Worm (Caenorhabditis elegans) whole organism, midembryonic: Measurements from ENCODE around the gene eri-5.

Source experiments
- T22C8.4 ChIP-seq: fragments of 200-800 bp; sonication (Bioruptor generic); IDR thresholded peaks from 2 replicates; pipeline ENCODE4 v1.3.6; 2022; ENCODE audit warnings: missing genetic modification characterization, missing compliant biosample characterization
- cog-1 ChIP-seq: sonication (generic microtip); optimal IDR thresholded peaks from 2 replicates; lab custom pipeline; 2016; ENCODE audit warnings: missing genetic modification characterization, missing compliant biosample characterization
- flt-1 ChIP-seq: fragments of 200-800 bp; sonication (Bioruptor generic); IDR thresholded peaks from 2 replicates; pipeline ENCODE4 v1.3.6; 2022; ENCODE audit warnings: missing genetic modification characterization, missing compliant biosample characterization
- klf-2 ChIP-seq: fragments of 200-800 bp; sonication (Bioruptor generic); conservative IDR thresholded peaks from 2 replicates; pipeline ENCODE4 v1.3.6; 2022; ENCODE audit warnings: missing genetic modification reagents, missing genetic modification characterization, missing compliant biosample characterization
- med-1 ChIP-seq: sonication (generic microtip); optimal IDR thresholded peaks from 2 replicates; lab custom pipeline; 2017; ENCODE audit warnings: missing genetic modification characterization, mild to moderate bottlenecking, missing compliant biosample characterization, antibody characterized with exemption, missing genetic modification reagents; ENCODE audit not compliant: insufficient read depth
- ref-1 ChIP-seq: fragments of 200-800 bp; sonication (Bioruptor generic); conservative IDR thresholded peaks from 2 replicates; pipeline ENCODE4 v1.3.6; 2022; ENCODE audit warnings: missing genetic modification reagents, missing genetic modification characterization, missing compliant biosample characterization
- tab-1 ChIP-seq: fragments of 200-800 bp; sonication (Bioruptor generic); IDR thresholded peaks from 2 replicates; pipeline ENCODE4 v1.3.6; 2022; ENCODE audit warnings: missing genetic modification characterization, missing compliant biosample characterization
- ztf-23 ChIP-seq: fragments of 200-800 bp; sonication (Bioruptor generic); IDR thresholded peaks from 2 replicates; pipeline ENCODE4 v1.3.6; 2022; ENCODE audit warnings: missing genetic modification reagents, missing genetic modification characterization, missing compliant biosample characterization
- ztf-29 ChIP-seq: fragments of 200-800 bp; sonication (Bioruptor generic); IDR thresholded peaks from 2 replicates; pipeline ENCODE4 v1.3.6; 2022; ENCODE audit warnings: missing genetic modification reagents, missing genetic modification characterization, missing compliant biosample characterization

Gene eri-5

ce11 chrIV:2398317-2398716, 7.7 kb downstream of the eri-5 start:
- 0 out of 2 replicates have a peak, but pooled peaks have one; percentile 37 for TF ChIP-seq flt-1 (GFP tag; lab: Robert Waterston, UW)
- 0 out of 2 replicates have a peak, but pooled peaks have one; percentile 35 for TF ChIP-seq ztf-23 (GFP tag; lab: Robert Waterston, UW)
- 0 out of 2 replicates have a peak, but pooled peaks have one; percentile 56 for TF ChIP-seq tab-1
- no peak for TF ChIP-seq med-1 (GFP tag; lab: Kevin White, UChicago)
- no peak for TF ChIP-seq ztf-29 (GFP tag; lab: Robert Waterston, UW)
- TF ChIP-seq ref-1 (GFP tag; lab: Robert Waterston, UW): no peak
- TF ChIP-seq T22C8.4 (GFP tag; lab: Robert Waterston, UW): no peak

ce11 chrIV:2399420-2399819, 8.8 kb downstream of the eri-5 start, which contains the start of gene Y38F2AR.10:
Gene Y38F2AR.10, minus strand, starts transcription at chrIV:2399520.
- TF ChIP-seq med-1 (GFP tag; lab: Kevin White, UChicago) (no peak), ref-1 (GFP tag; lab: Robert Waterston, UW) (no peak), T22C8.4 (GFP tag; lab: Robert Waterston, UW) (peak; percentile 46)

ce11 chrIV:2400651-2401050, 10.0 kb downstream of the eri-5 start:
- TF ChIP-seq cog-1 (tag; lab: Kevin White, UChicago): no peak
- TF ChIP-seq T22C8.4 (GFP tag; lab: Robert Waterston, UW): 0 out of 2 replicates have a peak, but pooled peaks have one; percentile 42

- TF ChIP-seq med-1 (GFP tag; lab: Kevin White, UChicago): no peak
- peak; percentile 7; the same call in 1 of the 2 replicates for TF ChIP-seq ztf-29 (GFP tag; lab: Robert Waterston, UW)
Measured at ce11 chrIV:2403374-2403773, 12.8 kb downstream of the eri-5 start.

- TF ChIP-seq med-1 (GFP tag; lab: Kevin White, UChicago) (no peak), klf-2 (GFP tag; lab: Robert Waterston, UW) (no peak), cog-1 (tag; lab: Kevin White, UChicago) (no peak), ztf-29 (GFP tag; lab: Robert Waterston, UW) (no peak), flt-1 (GFP tag; lab: Robert Waterston, UW) (no peak), tab-1 (no peak), T22C8.4 (GFP tag; lab: Robert Waterston, UW) (no peak), ztf-23 (GFP tag; lab: Robert Waterston, UW) (no peak), ref-1 (GFP tag; lab: Robert Waterston, UW) (no peak)
Measured at ce11 chrIV:2407704-2408103, 17.1 kb downstream of the eri-5 start.

ce11 chrIV:2408437-2408836, 17.8 kb downstream of the eri-5 start:
- TF ChIP-seq ztf-29 (GFP tag; lab: Robert Waterston, UW) (peak; percentile 89), ztf-23 (GFP tag; lab: Robert Waterston, UW) (peak; percentile 95), cog-1 (tag; lab: Kevin White, UChicago) (peak; percentile 95), T22C8.4 (GFP tag; lab: Robert Waterston, UW) (peak; percentile 75), ref-1 (GFP tag; lab: Robert Waterston, UW) (peak; percentile 84), flt-1 (GFP tag; lab: Robert Waterston, UW) (peak; percentile 95), klf-2 (GFP tag; lab: Robert Waterston, UW) (peak; percentile 84), med-1 (GFP tag; lab: Kevin White, UChicago) (peak; percentile 81), tab-1 (peak; percentile 91)

- no peak for TF ChIP-seq T22C8.4 (GFP tag; lab: Robert Waterston, UW)
- no peak for TF ChIP-seq ztf-23 (GFP tag; lab: Robert Waterston, UW)
- no peak for TF ChIP-seq tab-1
- TF ChIP-seq flt-1 (GFP tag; lab: Robert Waterston, UW): no peak
- TF ChIP-seq cog-1 (tag; lab: Kevin White, UChicago): no peak
- TF ChIP-seq klf-2 (GFP tag; lab: Robert Waterston, UW): no peak
- no peak for TF ChIP-seq med-1 (GFP tag; lab: Kevin White, UChicago)
- TF ChIP-seq ztf-29 (GFP tag; lab: Robert Waterston, UW): no peak
- no peak for TF ChIP-seq ref-1 (GFP tag; lab: Robert Waterston, UW)
Measured at ce11 chrIV:2412370-2412962, 21.8 kb downstream of the eri-5 start, which contains the start of gene Y38F2AR.12. Gene Y38F2AR.12, minus strand, starts transcription at chrIV:2412420.

- TF ChIP-seq klf-2 (GFP tag; lab: Robert Waterston, UW): no peak
- no peak for TF ChIP-seq ref-1 (GFP tag; lab: Robert Waterston, UW)
- TF ChIP-seq T22C8.4 (GFP tag; lab: Robert Waterston, UW): no peak
- no peak for TF ChIP-seq tab-1
- no peak for TF ChIP-seq ztf-23 (GFP tag; lab: Robert Waterston, UW)
- no peak for TF ChIP-seq ztf-29 (GFP tag; lab: Robert Waterston, UW)
- TF ChIP-seq flt-1 (GFP tag; lab: Robert Waterston, UW): no peak
- no peak for TF ChIP-seq med-1 (GFP tag; lab: Kevin White, UChicago)
- no peak for TF ChIP-seq cog-1 (tag; lab: Kevin White, UChicago)
Measured at ce11 chrIV:2416738-2417137, 26.1 kb downstream of the eri-5 start.

- no peak for TF ChIP-seq med-1 (GFP tag; lab: Kevin White, UChicago)
- TF ChIP-seq flt-1 (GFP tag; lab: Robert Waterston, UW): no peak
- TF ChIP-seq ztf-23 (GFP tag; lab: Robert Waterston, UW): no peak
- TF ChIP-seq ztf-29 (GFP tag; lab: Robert Waterston, UW): no peak
- no peak for TF ChIP-seq cog-1 (tag; lab: Kevin White, UChicago)
- no peak for TF ChIP-seq ref-1 (GFP tag; lab: Robert Waterston, UW)
Measured at ce11 chrIV:2432693-2433092, 42.1 kb downstream of the eri-5 start, which contains the start of gene C45G7.4. Gene C45G7.4, plus strand, starts transcription at chrIV:2432993.
